Worm (Caenorhabditis elegans): ENCODE data around the gene Y49F6B.2.

- TF ChIP-seq tab-1 (GFP tag; IDR thresholded peaks at IDR 0.05) (no peak), med-1 (GFP tag; optimal IDR thresholded peaks at IDR 0.05; ENCODE audit: insufficient read depth) (no peak), cog-1 (tag; optimal IDR thresholded peaks at IDR 0.05) (no peak), ztf-23 (GFP tag; IDR thresholded peaks at IDR 0.05) (no peak), T22C8.4 (GFP tag; IDR thresholded peaks at IDR 0.05) (no peak), flt-1 (GFP tag; IDR thresholded peaks at IDR 0.05) (no peak), ztf-29 (GFP tag; IDR thresholded peaks at IDR 0.05) (no peak)
Measured at ce11 chrII:3500373-3500772, 2.4 kb upstream of the Y49F6B.2 start.

Data from whole organism, midembryonic.